Worm (Caenorhabditis elegans): Measurements from ENCODE around the gene asp-4.

ce11 chrX:13182012-13182411 lies 39.2 kb downstream of the asp-4 start:
- no peak for TF ChIP-seq nhr-237 (tag; optimal IDR thresholded peaks at IDR 0.05)
- TF ChIP-seq mep-1 (tag; optimal IDR thresholded peaks at IDR 0.05): no peak
- no peak for TF ChIP-seq nhr-12 (tag; optimal IDR thresholded peaks at IDR 0.05)
- TF ChIP-seq mab-5 (tag; optimal IDR thresholded peaks at IDR 0.05): no peak
- TF ChIP-seq bed-3 (GFP tag; optimal IDR thresholded peaks at IDR 0.05): no peak
- TF ChIP-seq pha-4 (tag; optimal IDR thresholded peaks at IDR 0.05): no peak
- TF ChIP-seq ces-1 (GFP tag; optimal IDR thresholded peaks at IDR 0.05): no peak
- TF ChIP-seq ceh-43 (GFP tag; optimal IDR thresholded peaks at IDR 0.05): no peak
- TF ChIP-seq elt-3 (tag; optimal IDR thresholded peaks at IDR 0.05): no peak
- TF ChIP-seq unc-39 (tag; optimal IDR thresholded peaks at IDR 0.05): no peak
- TF ChIP-seq nhr-76 (tag; optimal IDR thresholded peaks at IDR 0.05): no peak
